Worm (Caenorhabditis elegans) whole organism, L4 larva: Measurements from ENCODE around the gene Y38H6C.8.

Source experiments
- ceh-82 ChIP-seq: sonication (generic microtip); optimal IDR thresholded peaks from 2 replicates; lab custom pipeline; 2017; ENCODE audit warnings: missing biosample characterization, missing genetic modification characterization
- fos-1 ChIP-seq: fragments of 150-350 bp; optimal IDR thresholded peaks from 2 replicates; lab custom pipeline; 2014; ENCODE audit warnings: missing biosample characterization, missing genetic modification characterization

- TF ChIP-seq fos-1 (tag; lab: Kevin White, UChicago) (no peak), ceh-82 (tag; lab: Kevin White, UChicago) (no peak)
Measured at ce11 chrV:20514483-20514882, 722 bp downstream of the Y38H6C.8 start.
